Worm (Caenorhabditis elegans) whole organism, dauer: ENCODE measurements around the gene eif-2Bepsilon.

Experiments used
- unc-62 ChIP-seq: sonication (generic microtip); optimal IDR thresholded peaks from 2 replicates; lab custom pipeline; 2017; ENCODE audit warnings: missing biosample characterization, missing genetic modification reagents, missing genetic modification characterization

The eif-2Bepsilon gene

DNA sequence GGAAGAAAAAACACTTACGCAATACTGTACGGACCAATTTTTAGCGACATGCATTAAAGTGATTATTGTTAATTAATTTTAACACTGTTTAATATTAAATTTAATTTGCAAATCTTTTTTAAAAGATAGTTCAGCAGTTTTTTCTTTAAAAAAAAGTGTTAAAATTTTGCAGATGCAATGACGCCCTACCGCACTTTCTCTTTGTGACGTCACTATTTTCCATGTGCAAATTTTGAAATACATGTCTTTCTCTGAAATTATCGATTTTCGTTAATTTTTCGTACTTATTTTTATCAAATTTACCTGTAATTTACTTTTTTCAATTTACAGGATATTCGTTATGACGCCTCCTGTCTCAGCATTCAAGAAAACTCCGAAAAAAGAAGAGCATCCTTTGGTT is at the start of gene eif-2Bepsilon, which contains the start of gene piga-1:
eif-2Bepsilon (plus strand) TSS at position 331 of the 400 bp plus-strand sequence.
piga-1 (minus strand) TSS at position 174 of the 400 bp plus-strand sequence.
- TF ChIP-seq unc-62 (GFP tag; lab: Kevin White, UChicago), result no peak

DNA sequence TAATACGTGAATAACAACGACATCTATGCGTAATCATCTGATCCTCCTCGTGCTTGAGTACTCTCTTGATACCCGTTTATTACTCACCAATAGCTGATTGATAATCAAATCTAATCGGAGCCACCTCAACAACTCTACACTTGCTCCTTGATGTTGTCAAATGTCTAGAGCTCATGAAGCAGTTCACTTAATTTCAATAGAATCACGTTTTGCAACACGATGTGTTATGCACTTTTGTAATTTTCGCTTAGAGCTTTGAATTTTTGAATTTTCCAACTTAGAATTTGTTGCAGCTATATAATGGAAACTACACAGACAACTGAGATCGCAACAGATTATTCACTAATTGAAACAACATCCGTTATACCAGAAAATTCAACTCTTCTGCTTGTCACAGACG is 49.2 kb upstream of the eif-2Bepsilon start, which contains the start of gene T22C8.1:
T22C8.1 (plus strand) TSS at position 301 of the 400 bp plus-strand sequence.
- TF ChIP-seq unc-62 (GFP tag; lab: Kevin White, UChicago), result no peak

DNA sequence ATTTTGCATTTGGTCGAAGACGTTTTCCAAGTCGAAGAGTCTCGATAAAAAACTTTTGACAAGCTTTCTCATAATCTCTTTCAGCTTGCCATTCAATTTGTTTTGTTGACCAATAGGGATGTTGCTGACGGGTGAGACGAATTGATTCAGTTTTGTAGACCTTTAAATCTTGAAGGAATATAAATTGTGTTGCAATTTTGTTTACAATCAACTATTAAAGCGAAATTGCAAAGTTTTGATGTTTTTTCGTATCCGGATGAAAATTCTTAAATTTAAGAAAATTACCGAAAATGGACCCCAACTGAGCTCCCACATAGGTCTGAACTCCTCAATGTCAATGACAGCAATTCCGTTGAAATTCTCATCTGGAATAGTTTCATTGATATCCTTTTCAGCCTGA is 45.5 kb upstream of the eif-2Bepsilon start:
- no peak for TF ChIP-seq unc-62 (GFP tag; lab: Kevin White, UChicago)

DNA sequence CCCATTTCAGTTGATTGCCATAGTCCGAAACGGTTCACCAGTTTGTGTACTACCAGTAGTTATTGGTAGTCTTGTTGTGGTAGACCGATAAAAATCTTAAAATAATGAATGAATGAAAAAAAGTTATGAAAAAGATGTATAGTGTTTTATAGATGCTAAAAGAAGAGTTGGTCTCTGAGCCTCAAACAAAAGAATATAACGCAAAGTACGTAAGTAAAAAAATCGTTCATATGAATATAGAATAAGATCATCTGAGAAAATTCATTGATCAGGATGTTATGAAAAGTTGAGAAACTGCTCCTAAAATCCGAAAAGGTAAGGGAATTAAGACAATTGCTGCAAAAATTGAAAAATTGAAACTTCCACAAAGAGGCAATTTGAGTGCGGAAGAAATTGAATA is 44.2 kb upstream of the eif-2Bepsilon start, which contains the start of gene chhy-1:
chhy-1 (minus strand) TSS at position 101 of the 400 bp plus-strand sequence.
- TF ChIP-seq unc-62 (GFP tag; lab: Kevin White, UChicago), result no peak

DNA sequence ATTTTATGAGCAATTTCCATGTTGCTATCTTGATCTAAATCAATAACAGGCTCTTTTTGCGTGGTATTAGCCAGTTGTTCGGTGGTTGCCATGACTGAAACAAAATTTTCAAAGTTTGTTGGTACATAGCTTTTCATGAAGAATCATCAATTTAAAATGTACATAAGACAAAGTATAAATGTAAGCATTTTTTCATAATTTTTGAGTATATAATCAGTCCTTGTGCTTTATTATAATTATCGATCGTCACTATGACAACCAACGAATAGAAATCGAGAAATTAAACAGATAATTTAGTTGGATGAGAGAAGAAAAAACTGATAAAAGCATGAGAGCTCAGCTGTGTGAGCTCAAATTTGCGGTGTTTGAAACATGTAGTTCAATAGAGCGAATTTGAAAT is 39.8 kb upstream of the eif-2Bepsilon start, which contains the start of gene T22C8.3:
T22C8.3 (minus strand) TSS at position 101 of the 400 bp plus-strand sequence.
- TF ChIP-seq unc-62 (GFP tag; lab: Kevin White, UChicago), result no peak

DNA sequence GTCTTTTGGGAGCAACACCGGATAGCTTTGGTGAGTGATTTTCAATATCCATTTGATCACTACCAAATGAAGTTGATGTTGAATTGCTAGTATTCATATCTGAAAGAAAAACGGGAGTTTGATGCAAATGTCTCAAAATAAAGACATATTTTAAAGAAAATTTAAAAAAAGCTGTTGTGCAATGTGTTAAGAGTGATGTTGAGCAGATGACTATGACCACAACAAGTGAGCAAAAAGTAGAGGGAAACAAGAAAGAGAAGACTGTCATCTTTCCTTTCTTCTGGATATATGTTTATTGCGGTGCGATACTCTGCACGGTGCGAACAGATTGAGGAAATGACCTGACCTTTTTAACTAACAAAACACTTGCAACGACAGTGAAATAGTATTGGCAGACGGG is 38.3 kb upstream of the eif-2Bepsilon start, which contains the start of gene T22C8.4:
T22C8.4 (minus strand) TSS at position 101 of the 400 bp plus-strand sequence.
- no peak for TF ChIP-seq unc-62 (GFP tag; lab: Kevin White, UChicago)

DNA sequence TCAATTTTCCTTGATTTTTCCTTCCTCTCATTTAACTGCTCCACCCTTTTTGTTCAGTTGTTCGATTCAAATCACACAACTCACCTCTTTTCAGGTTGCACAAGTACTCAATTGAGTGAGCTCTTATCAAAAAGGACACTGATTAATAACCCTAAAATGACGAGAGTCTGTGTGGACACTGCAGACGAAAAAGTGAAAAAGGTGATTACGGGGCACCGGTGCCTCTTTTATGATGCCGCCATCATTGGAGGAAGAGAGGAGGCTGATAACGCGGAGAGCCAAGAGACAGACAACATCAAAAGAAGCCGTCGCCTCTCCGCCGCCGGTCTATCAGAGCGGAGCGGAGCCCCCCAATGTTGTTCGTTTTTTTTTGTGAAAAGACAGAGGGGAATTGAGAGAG is 36.5 kb upstream of the eif-2Bepsilon start, which contains the start of gene sptf-2:
sptf-2 (plus strand) TSS at position 297 of the 400 bp plus-strand sequence.
- TF ChIP-seq unc-62 (GFP tag; lab: Kevin White, UChicago), result no peak

DNA sequence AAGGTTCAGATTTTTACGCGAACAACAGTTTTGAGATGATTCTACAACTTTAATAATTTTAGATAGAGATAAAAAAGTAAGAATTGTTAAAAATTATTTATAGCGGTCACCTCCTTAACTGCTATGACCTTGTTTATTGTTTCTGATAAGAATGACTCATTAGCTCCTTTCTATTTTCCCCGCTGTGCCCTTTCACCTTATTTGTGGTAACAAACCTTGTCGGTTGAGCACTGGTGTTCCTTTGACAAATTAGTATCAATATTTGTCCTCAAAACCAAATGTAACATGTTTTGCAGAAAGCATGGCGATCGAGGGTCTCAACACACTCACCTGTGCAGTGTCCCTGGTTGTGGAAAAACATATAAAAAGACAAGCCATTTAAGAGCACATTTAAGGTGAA is 35.1 kb upstream of the eif-2Bepsilon start:
- TF ChIP-seq unc-62 (GFP tag; lab: Kevin White, UChicago), result no peak

DNA sequence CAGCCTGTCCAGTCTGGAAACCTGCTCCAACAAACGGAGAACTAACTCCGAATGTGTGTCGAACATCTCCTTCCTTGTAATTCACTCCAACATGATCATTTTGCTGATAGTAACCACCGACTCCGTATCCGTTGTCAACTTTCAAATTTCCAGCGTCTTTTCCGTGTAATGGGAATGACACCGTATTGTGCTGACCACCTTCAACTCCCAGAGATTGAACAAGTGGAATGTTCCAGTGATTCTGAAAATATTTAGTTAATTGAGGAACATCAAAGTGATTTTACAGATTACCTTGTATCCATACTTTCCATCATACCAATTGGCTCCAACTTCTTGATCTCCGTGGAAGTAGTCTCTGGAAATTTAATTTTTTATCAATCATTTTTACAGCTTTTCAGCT is 33.8 kb upstream of the eif-2Bepsilon start:
- TF ChIP-seq unc-62 (GFP tag; lab: Kevin White, UChicago), result no peak

DNA sequence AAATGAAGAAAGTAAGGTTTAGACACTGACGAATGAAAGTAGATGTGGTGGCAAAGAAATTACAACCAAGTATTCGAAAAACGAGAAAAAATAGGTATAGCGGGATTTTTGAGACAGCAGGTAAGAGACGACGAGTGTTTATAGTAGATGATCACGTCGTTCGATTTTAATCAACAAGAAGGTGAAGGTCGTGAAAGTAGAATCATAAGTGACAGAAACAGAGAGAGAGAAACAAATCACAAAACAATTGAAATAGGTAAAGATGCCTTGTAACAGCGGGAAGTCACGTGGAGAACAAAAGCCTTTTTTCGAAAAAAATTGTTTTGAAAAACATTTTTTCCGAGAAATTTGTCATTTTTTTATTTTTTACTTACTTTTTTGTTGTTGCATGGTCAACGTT is 31.6 kb upstream of the eif-2Bepsilon start, which contains the start of gene T22C8.6:
T22C8.6 (minus strand) TSS at position 194 of the 400 bp plus-strand sequence.
- TF ChIP-seq unc-62 (GFP tag; lab: Kevin White, UChicago), result no peak

DNA sequence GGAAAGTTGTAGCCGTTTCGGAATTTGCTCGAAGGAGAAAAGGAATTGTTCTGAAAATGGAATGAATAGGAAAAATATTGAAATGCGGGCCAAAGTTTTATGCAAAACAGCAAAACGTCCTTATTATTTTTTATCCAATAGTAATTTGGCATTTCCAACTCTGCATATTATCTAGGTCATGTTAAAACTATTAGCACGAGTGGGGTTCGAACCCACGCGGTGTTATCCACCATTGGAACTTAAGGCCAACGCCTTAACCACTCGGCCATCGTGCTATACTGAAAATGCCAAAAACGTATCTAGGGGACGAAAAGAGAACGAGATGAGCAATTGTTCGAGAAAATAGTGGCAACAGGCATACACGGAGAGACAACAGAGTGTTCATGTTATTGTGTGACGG is 29.9 kb upstream of the eif-2Bepsilon start:
- no peak for TF ChIP-seq unc-62 (GFP tag; lab: Kevin White, UChicago)

DNA sequence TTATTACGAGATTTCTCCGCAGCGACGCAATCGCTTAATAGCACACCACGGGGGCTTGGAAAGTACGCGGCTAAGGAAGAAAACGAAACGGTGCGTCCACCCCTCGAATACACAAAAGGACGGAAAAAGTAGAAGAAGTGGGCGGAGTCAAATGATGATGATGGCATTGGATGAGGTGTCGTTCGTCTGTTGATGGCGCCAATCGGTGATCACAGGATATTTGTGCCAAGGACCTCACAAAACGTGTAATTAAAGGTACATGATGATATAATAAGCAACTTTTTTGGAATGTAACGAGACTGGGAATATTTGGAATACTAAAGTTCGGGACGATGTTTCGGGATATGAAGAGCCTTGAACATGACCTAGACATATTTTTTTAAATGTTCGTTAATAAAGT is 27.3 kb upstream of the eif-2Bepsilon start, which contains the start of gene cutl-12:
cutl-12 (minus strand) TSS at position 101 of the 400 bp plus-strand sequence.
- TF ChIP-seq unc-62 (GFP tag; lab: Kevin White, UChicago), result no peak

DNA sequence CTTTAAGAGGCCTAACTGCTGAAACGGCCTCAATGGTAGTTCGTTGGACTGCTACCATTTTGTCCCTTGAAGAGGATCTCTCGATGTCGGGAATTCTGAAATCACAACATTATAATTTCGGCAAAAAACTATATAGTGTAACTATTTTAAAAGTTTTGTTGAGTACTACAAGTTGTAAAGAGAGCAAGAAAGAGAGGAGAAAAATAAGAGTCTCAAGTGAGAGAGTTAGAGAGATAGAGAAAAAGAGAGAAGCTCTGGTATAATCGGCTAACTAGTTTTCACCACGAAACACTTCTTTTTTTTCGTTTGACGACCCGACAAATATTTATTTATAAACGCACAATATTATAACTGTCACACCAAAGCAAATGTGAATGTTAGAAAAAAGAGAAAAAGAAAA is 24.1 kb upstream of the eif-2Bepsilon start, which contains the start of gene vab-9:
vab-9 (minus strand) TSS at position 101 of the 400 bp plus-strand sequence.
- no peak for TF ChIP-seq unc-62 (GFP tag; lab: Kevin White, UChicago)

DNA sequence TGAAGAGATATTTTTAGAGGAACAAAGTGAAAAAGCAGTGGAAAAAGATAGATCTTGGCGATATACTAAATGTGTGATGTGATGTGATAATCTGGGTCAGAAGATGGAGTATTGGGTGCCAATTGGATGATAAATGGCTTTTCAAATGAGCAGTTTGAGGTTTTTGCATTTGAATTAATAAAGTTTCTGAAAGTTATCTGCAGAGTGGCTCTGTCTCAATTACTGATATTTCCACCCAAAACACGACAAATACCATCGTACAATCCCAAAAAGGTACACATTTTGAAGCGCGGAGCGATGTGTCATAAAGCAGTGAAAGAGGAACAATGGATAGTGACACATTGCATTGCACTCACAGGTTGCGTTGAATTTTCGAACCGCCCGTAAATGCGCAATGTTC is 22.1 kb upstream of the eif-2Bepsilon start:
- TF ChIP-seq unc-62 (GFP tag; lab: Kevin White, UChicago), result no peak

DNA sequence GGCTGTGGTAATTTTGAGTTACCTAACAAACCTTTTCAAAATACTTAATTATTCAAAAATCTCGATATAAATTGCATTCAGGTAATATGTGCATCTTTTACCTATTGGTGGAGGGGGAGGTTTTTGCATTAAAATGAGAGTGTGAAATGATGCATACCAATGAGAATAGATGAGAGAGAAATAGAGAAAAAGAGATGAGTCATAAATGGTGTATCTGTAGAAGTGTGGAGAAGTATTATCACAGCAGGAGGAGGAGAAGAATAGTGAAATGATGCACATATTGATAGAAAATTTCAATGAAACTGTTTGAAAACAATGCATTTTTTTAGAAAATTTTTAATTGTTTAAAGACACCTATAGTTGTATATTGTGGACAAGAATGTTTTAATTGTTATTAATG is 21.2 kb upstream of the eif-2Bepsilon start:
- TF ChIP-seq unc-62 (GFP tag; lab: Kevin White, UChicago), result no peak

DNA sequence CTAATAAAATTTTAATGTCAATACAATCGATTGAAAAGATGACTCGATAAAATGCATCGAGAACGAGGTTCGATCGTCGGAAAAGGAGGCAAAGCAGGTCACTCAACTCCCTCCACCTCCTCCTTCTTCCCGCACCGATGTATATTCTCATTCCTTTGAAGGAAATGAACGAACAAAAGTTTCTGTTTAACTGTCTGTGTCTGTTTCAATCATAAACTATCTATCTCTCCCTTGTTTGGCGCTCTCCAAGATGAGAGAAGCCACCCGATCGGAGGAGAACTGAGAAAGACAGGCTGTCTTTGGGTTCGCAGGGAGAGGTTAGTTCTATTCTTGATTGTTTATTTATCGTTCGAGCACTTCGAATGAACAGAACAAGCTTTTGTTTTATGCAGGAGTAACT is 20.5 kb upstream of the eif-2Bepsilon start, which contains the start of gene D2085.7:
D2085.7 (plus strand) TSS at position 251 of the 400 bp plus-strand sequence.
- TF ChIP-seq unc-62 (GFP tag; lab: Kevin White, UChicago), result no peak

DNA sequence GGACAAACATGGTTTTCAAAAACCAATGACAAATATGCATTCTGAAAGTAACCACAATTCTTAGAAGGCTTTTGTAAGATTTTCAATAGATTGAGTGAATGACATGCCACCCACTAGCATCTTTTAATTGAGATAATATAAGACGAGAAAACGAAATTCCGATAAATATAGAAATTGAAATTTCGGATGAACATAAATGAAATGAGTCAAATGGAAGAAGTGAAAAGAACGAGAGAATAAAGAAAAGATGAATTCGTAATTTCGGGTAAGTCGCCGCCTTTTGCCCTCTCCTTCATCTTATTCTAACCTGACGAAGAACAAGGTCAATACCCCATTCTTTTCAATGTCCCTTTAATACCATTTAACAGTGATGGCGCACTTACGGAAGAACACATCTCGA is 19.3 kb upstream of the eif-2Bepsilon start:
- TF ChIP-seq unc-62 (GFP tag; lab: Kevin White, UChicago), result no peak
